Worm (Caenorhabditis elegans) whole organism, L2 larva: ENCODE data around the gene arp-11.

ENCODE experiments used
- C34F6.9 ChIP-seq: fragments of 150-350 bp; optimal IDR thresholded peaks from 2 replicates; lab custom pipeline; 2014; ENCODE audit warnings: missing biosample characterization, missing genetic modification characterization
- F13H6.1 ChIP-seq: sonication (generic microtip); optimal IDR thresholded peaks from 2 replicates; lab custom pipeline; 2016; ENCODE audit warnings: missing genetic modification characterization, missing compliant biosample characterization
- R02D3.7 ChIP-seq: fragments of 150-350 bp; optimal IDR thresholded peaks from 2 replicates; lab custom pipeline; 2014; ENCODE audit warnings: missing biosample characterization, missing genetic modification characterization
- Y55F3AM.14 ChIP-seq: fragments of 200-800 bp; sonication (Bioruptor generic); optimal IDR thresholded peaks from 2 replicates; lab custom pipeline; 2018; ENCODE audit warnings: mild to moderate bottlenecking, missing genetic modification characterization, missing compliant biosample characterization
- ZK546.5 ChIP-seq: sonication (generic microtip); optimal IDR thresholded peaks from 2 replicates; lab custom pipeline; 2017; ENCODE audit warnings: missing biosample characterization, missing genetic modification characterization
- ama-1 ChIP-seq: fragments of 150-350 bp; optimal IDR thresholded peaks from 2 replicates; lab custom pipeline; 2018; ENCODE audit warnings: inconsistent platforms
- ceh-16 ChIP-seq: fragments of 150-350 bp; optimal IDR thresholded peaks from 2 replicates; lab custom pipeline; 2014; ENCODE audit warnings: missing biosample characterization, missing genetic modification characterization
- ceh-82 ChIP-seq: fragments of 150-350 bp; optimal IDR thresholded peaks from 2 replicates; lab custom pipeline; 2014; ENCODE audit warnings: missing biosample characterization, missing genetic modification characterization
- crh-2 ChIP-seq: sonication (generic microtip); optimal IDR thresholded peaks from 2 replicates; lab custom pipeline; 2017; ENCODE audit warnings: missing biosample characterization, missing genetic modification characterization
- dmd-4 ChIP-seq: sonication (generic microtip); optimal IDR thresholded peaks from 2 replicates; lab custom pipeline; 2017; ENCODE audit warnings: missing biosample characterization, missing genetic modification characterization
- egl-27 ChIP-seq: sonication (generic microtip); optimal IDR thresholded peaks from 3 replicates; lab custom pipeline; 2017; ENCODE audit warnings: missing biosample characterization, missing genetic modification reagents, missing genetic modification characterization
- fos-1 ChIP-seq: fragments of 150-350 bp; optimal IDR thresholded peaks from 2 replicates; lab custom pipeline; 2014; ENCODE audit warnings: missing biosample characterization, missing genetic modification characterization
- gmeb-1 ChIP-seq: fragments of 150-350 bp; optimal IDR thresholded peaks from 2 replicates; lab custom pipeline; 2014; ENCODE audit warnings: missing biosample characterization, missing genetic modification characterization
- lin-11 ChIP-seq: fragments of 150-350 bp; sonication (generic microtip); optimal IDR thresholded peaks from 2 replicates; lab custom pipeline; 2014; ENCODE audit warnings: missing biosample characterization, missing genetic modification characterization, inconsistent platforms, mixed read lengths
- lin-39 ChIP-seq: fragments of 150-350 bp; optimal IDR thresholded peaks from 2 replicates; lab custom pipeline; 2014; ENCODE audit warnings: missing biosample characterization, missing genetic modification reagents, missing genetic modification characterization
- lsy-2 ChIP-seq, 2 experiments: fragments of 150-350 bp in 1 of 2; sonication (generic microtip) in 1 of 2; optimal IDR thresholded peaks; 2 replicates each; lab custom pipeline; 2014 to 2017; ENCODE audit warnings: missing biosample characterization in 2 of 2, missing genetic modification characterization in 2 of 2
- mab-5 ChIP-seq: fragments of 150-350 bp; optimal IDR thresholded peaks from 2 replicates; lab custom pipeline; 2014; ENCODE audit warnings: missing biosample characterization, missing genetic modification characterization
- mdl-1 ChIP-seq, 2 experiments: fragments of 150-350 bp in 1 of 2; sonication (generic microtip) in 1 of 2; optimal IDR thresholded peaks; 2 replicates each; lab custom pipeline; 2017; ENCODE audit warnings: missing biosample characterization in 2 of 2, missing genetic modification characterization in 2 of 2
- nhr-10 ChIP-seq: sonication (generic microtip); optimal IDR thresholded peaks from 2 replicates; lab custom pipeline; 2017; ENCODE audit warnings: missing biosample characterization, missing genetic modification characterization
- nhr-11 ChIP-seq: fragments of 150-350 bp; optimal IDR thresholded peaks from 2 replicates; lab custom pipeline; 2014; ENCODE audit warnings: missing biosample characterization, missing genetic modification characterization
- nhr-129 ChIP-seq: fragments of 150-350 bp; optimal IDR thresholded peaks from 2 replicates; lab custom pipeline; 2014; ENCODE audit warnings: missing biosample characterization, missing genetic modification characterization
- nhr-21 ChIP-seq: fragments of 150-350 bp; optimal IDR thresholded peaks from 2 replicates; lab custom pipeline; 2014; ENCODE audit warnings: missing biosample characterization, missing genetic modification characterization
- nhr-23 ChIP-seq: fragments of 150-350 bp; optimal IDR thresholded peaks from 2 replicates; lab custom pipeline; 2014; ENCODE audit warnings: missing biosample characterization, missing genetic modification reagents, missing genetic modification characterization
- nhr-237 ChIP-seq: fragments of 150-350 bp; optimal IDR thresholded peaks from 2 replicates; lab custom pipeline; 2014; ENCODE audit warnings: missing biosample characterization, missing genetic modification characterization
- nhr-6 ChIP-seq: fragments of 150-350 bp; optimal IDR thresholded peaks from 2 replicates; lab custom pipeline; 2014; ENCODE audit warnings: missing biosample characterization, missing genetic modification characterization
- sem-4 ChIP-seq: fragments of 150-350 bp; optimal IDR thresholded peaks from 2 replicates; lab custom pipeline; 2014; ENCODE audit warnings: missing biosample characterization, missing genetic modification reagents, missing genetic modification characterization
- skn-1 ChIP-seq: sonication (generic microtip); optimal IDR thresholded peaks from 2 replicates; lab custom pipeline; 2017; ENCODE audit warnings: missing biosample characterization, missing genetic modification characterization
- sma-3 ChIP-seq: sonication (generic microtip); optimal IDR thresholded peaks from 2 replicates; lab custom pipeline; 2016; ENCODE audit warnings: missing genetic modification reagents, missing genetic modification characterization, missing compliant biosample characterization
- sma-9 ChIP-seq, 2 experiments: fragments of 150-350 bp in 1 of 2; sonication (generic microtip) in 1 of 2; optimal IDR thresholded peaks; 2 replicates each; lab custom pipeline; 2014 to 2016; ENCODE audit warnings: missing genetic modification characterization in 2 of 2, mild to moderate bottlenecking in 1 of 2, missing biosample characterization in 1 of 2, missing compliant biosample characterization in 1 of 2, missing genetic modification reagents in 1 of 2, moderate library complexity in 1 of 2
- snpc-4 ChIP-seq: fragments of 150-350 bp; optimal IDR thresholded peaks from 2 replicates; lab custom pipeline; 2014; ENCODE audit warnings: missing biosample characterization, missing genetic modification characterization
- unc-39 ChIP-seq: fragments of 150-350 bp; optimal IDR thresholded peaks from 2 replicates; lab custom pipeline; 2014; ENCODE audit warnings: missing biosample characterization, missing genetic modification characterization
- unc-55 ChIP-seq: fragments of 150-350 bp; sonication (generic microtip); optimal IDR thresholded peaks from 3 replicates; lab custom pipeline; 2014; ENCODE audit warnings: missing biosample characterization, missing genetic modification reagents, missing genetic modification characterization
- unc-62 ChIP-seq: fragments of 150-350 bp; optimal IDR thresholded peaks from 2 replicates; lab custom pipeline; 2014; ENCODE audit warnings: missing biosample characterization, missing genetic modification reagents, missing genetic modification characterization
- zag-1 ChIP-seq: fragments of 150-350 bp; optimal IDR thresholded peaks from 2 replicates; lab custom pipeline; 2014; ENCODE audit warnings: missing biosample characterization, missing genetic modification characterization
- ztf-11 ChIP-seq: sonication (generic microtip); optimal IDR thresholded peaks from 2 replicates; lab custom pipeline; 2017; ENCODE audit warnings: missing biosample characterization, missing genetic modification characterization
- ztf-4 ChIP-seq: fragments of 150-350 bp; optimal IDR thresholded peaks from 2 replicates; lab custom pipeline; 2014; ENCODE audit warnings: missing biosample characterization, missing genetic modification characterization

The arp-11 gene

DNA sequence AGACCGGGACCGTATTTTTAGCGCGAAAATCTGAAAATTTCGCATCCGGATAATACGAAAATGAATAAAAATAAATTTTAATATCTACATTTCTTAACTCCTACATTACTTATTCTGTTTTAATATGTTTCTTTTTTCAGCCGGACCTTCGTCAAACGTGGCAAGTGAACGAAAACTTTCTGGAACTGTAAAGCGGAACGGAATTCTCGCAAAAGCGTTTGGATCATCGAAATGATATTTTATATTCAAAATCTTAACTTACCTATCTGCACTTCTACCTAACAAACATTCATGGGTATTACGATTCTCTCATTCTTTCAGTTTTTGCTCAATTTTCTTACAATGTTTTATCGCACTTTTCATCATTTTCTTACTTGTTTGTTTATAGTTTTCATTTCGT lies 4.6 kb upstream of the arp-11 start:
- TF ChIP-seq ceh-82 (tag; lab: Kevin White, UChicago) (no peak), unc-55 (no peak), nhr-129 (tag; lab: Kevin White, UChicago) (no peak), unc-39 (tag; lab: Kevin White, UChicago) (no peak), sma-9 (GFP tag; optimal IDR thresholded peaks at IDR 0.05; lab: Kevin White, UChicago) (no peak), sma-9 (tag; optimal IDR thresholded peaks at IDR 0.05; lab: Kevin White, UChicago) (no peak), skn-1 (tag; lab: Kevin White, UChicago) (no peak)

ce11 chrIV:7903359-7903758 lies 1.3 kb upstream of the arp-11 start, which contains the start of gene C49H3.6:
Gene C49H3.6 (plus strand): TSS chrIV:7903738.
- TF ChIP-seq lin-11 (tag; lab: Kevin White, UChicago) (peak; percentile 1), C34F6.9 (tag; lab: Kevin White, UChicago) (peak; percentile 77), ama-1 (no peak), sma-3 (GFP tag; lab: Kevin White, UChicago) (no peak), sem-4 (tag; lab: Kevin White, UChicago) (peak; percentile 64), unc-62 (GFP tag; lab: Kevin White, UChicago) (no peak), unc-39 (tag; lab: Kevin White, UChicago) (no peak), F13H6.1 (tag; lab: Kevin White, UChicago) (peak; percentile 30), nhr-23 (tag; lab: Kevin White, UChicago) (no peak), zag-1 (tag; lab: Kevin White, UChicago) (no peak), egl-27 (no peak), skn-1 (tag; lab: Kevin White, UChicago) (no peak), nhr-21 (tag; lab: Kevin White, UChicago) (no peak), crh-2 (tag; lab: Kevin White, UChicago) (no peak), sma-9 (GFP tag; optimal IDR thresholded peaks at IDR 0.05; lab: Kevin White, UChicago) (peak; percentile 29), sma-9 (tag; optimal IDR thresholded peaks at IDR 0.05; lab: Kevin White, UChicago) (no peak), snpc-4 (tag; lab: Kevin White, UChicago) (no peak), R02D3.7 (tag; lab: Kevin White, UChicago) (no peak), lsy-2 (tag; optimal IDR thresholded peaks at IDR 0.05; lab: Kevin White, UChicago) (peak; percentile 6 to 69), nhr-10 (no peak), nhr-129 (tag; lab: Kevin White, UChicago) (peak; percentile 74), ztf-4 (tag; lab: Kevin White, UChicago) (no peak), nhr-237 (no peak), dmd-4 (no peak), nhr-6 (tag; lab: Kevin White, UChicago) (no peak), unc-55 (peak; percentile 52), ztf-11 (no peak), Y55F3AM.14 (no peak)

ce11 chrIV:7898489-7898888 lies 3.6 kb downstream of the arp-11 start:
- TF ChIP-seq nhr-11 (tag; lab: Kevin White, UChicago) (no peak), gmeb-1 (tag; lab: Kevin White, UChicago) (no peak), ZK546.5 (tag; lab: Kevin White, UChicago) (no peak), skn-1 (tag; lab: Kevin White, UChicago) (no peak), crh-2 (tag; lab: Kevin White, UChicago) (peak; percentile 38), nhr-129 (tag; lab: Kevin White, UChicago) (no peak), dmd-4 (no peak), fos-1 (peak; percentile 89), sem-4 (tag; lab: Kevin White, UChicago) (no peak), Y55F3AM.14 (no peak), ceh-16 (tag; lab: Kevin White, UChicago) (no peak), ceh-82 (tag; lab: Kevin White, UChicago) (no peak), mdl-1 (tag; optimal IDR thresholded peaks at IDR 0.05; lab: Kevin White, UChicago) (no peak), nhr-23 (tag; lab: Kevin White, UChicago) (no peak)
- TF ChIP-seq, all 48 proteins: peak for 2

DNA sequence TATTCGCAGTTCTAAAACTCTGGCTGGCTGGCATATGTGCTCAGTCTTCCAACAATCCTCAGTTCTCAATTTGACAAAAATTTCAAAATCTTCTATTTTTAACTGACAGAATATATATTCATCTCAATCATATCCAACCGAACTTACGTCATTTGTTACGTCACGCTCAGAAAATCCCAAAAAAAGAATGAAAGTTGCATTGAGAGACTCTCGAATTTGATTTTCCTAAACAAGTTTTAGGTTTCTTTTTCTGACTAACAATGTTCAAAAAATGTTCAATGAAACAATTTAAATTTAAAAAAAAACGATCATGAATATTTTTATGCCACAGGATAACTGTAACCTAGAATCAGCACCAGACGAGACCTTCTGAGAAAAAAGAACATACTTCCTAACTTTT lies 4.1 kb downstream of the arp-11 start:
- TF ChIP-seq nhr-21 (tag; lab: Kevin White, UChicago) (no peak), F13H6.1 (tag; lab: Kevin White, UChicago) (no peak)

DNA sequence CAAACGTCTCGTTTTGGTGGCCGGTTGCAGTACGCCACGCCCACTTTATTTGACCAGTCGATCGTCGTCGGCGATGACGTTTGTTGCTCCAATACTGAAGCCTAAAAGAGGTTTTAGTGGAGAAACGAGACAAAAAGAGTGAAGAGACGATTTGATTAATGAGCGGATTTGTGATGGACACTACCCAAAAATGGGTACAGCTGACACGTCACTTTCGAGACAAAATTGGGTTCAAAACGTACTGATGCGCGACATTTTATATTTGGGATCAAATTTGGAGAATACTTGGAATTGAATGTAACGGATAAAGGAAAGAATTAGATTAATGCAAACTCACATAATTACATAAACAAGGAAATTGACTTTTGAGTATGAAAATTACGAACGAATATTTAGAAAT lies 4.6 kb downstream of the arp-11 start, which contains the start of gene ilys-4:
ilys-4 (minus strand) TSS at position 101 of the 400 bp plus-strand sequence.
- TF ChIP-seq lin-39 (tag; lab: Kevin White, UChicago) (no peak), lsy-2 (tag; optimal IDR thresholded peaks at IDR 0.05; lab: Kevin White, UChicago) (peak in 1 of 2 experiments; percentile 5), unc-55 (peak; percentile 37), crh-2 (tag; lab: Kevin White, UChicago) (peak; percentile 18), snpc-4 (tag; lab: Kevin White, UChicago) (no peak), mab-5 (tag; lab: Kevin White, UChicago) (peak; percentile 11)
